Worm (Caenorhabditis elegans): ENCODE data around the gene R09F10.5.

- no peak for TF ChIP-seq him-1 (tag; optimal IDR thresholded peaks at IDR 0.05)
- TF ChIP-seq W03F9.2 (tag; optimal IDR thresholded peaks at IDR 0.05), result no peak
- TF ChIP-seq dao-5 (tag; optimal IDR thresholded peaks at IDR 0.05), result no peak
Observed at ce11 chrX:8311590-8311989, 4.1 kb upstream of the R09F10.5 start.

Measured in whole organism, L4/young adult.